Fruit fly (Drosophila melanogaster) Kc167 (cell line): ENCODE data around the gene Srpk79D.

ENCODE experiments used
- Myc ChIP-seq: fragments of >200 bp; optimal IDR thresholded peaks from 2 replicates; lab custom pipeline; 2017; ENCODE audit warnings: missing external identifiers
- Sin3A ChIP-seq: fragments of >200 bp; optimal IDR thresholded peaks from 2 replicates; lab custom pipeline; 2018; ENCODE audit warnings: missing external identifiers
- ttk ChIP-seq: sonication (Bioruptor generic); optimal IDR thresholded peaks from 2 replicates; lab custom pipeline; 2017; ENCODE audit warnings: missing external identifiers

DNA sequence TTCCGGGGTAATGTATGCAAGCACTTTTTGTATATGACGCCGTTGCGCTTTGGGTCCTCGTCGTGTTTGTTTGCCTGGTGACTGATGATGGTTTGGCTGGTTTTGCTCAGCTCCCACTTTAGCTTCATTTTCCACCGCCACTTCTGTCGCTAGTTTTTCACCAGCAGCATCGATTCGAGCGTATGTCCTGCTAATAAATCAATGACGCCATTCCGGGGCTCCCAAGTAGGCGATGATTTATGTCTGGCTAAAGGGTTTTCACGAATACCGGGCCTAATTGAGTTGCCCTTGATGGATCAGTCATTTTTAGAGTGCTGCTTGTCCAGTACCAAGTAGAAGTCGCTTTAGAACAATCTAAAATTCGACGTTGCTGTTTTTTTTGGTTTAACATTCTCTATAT, 55.7 kb downstream of the Srpk79D start, which contains the start of gene CG32450:
- no peak for TF ChIP-seq ttk (lab: Kevin White, UChicago)
- TF ChIP-seq Sin3A (lab: Kevin White, UChicago) = no peak
- TF ChIP-seq Myc (lab: Kevin White, UChicago) = no peak
